Fruit fly (Drosophila melanogaster): ENCODE data around the gene CG11417.

Gene CG11417

dm6 chrX:1341944-1342392 lies 11.8 kb upstream of the CG11417 start, which contains the start of gene Naa30A (continued):
- TF ChIP-seq otp (GFP tag; IDR thresholded peaks at IDR 0.05) (no peak), CG17829 (tag; optimal IDR thresholded peaks at IDR 0.05) (peak; percentile 47), CG8359 (GFP tag; optimal IDR thresholded peaks at IDR 0.05; ENCODE audit: borderline replicate concordance) (no peak), Fer1 (GFP tag; optimal IDR thresholded peaks at IDR 0.05) (peak; percentile 26), nmo (GFP tag; optimal IDR thresholded peaks at IDR 0.05) (peak; percentile 43), twi (tag; optimal IDR thresholded peaks at IDR 0.05) (peak; percentile 38), CG4730 (GFP tag; IDR thresholded peaks at IDR 0.05) (no peak), CG9797 (GFP tag; optimal IDR thresholded peaks at IDR 0.05) (peak; percentile 8), zfh1 (GFP tag; IDR thresholded peaks at IDR 0.05) (no peak), disco-r (GFP tag; optimal IDR thresholded peaks at IDR 0.05) (no peak), Hr51 (GFP tag; optimal IDR thresholded peaks at IDR 0.05) (peak in 1 of 2 experiments; percentile 17), Ets97D (GFP tag; optimal IDR thresholded peaks at IDR 0.05) (peak; percentile 18), Scr (GFP tag; IDR thresholded peaks at IDR 0.05; ENCODE audit: partially characterized antibody) (peak; percentile 96), p53 (GFP tag; optimal IDR thresholded peaks at IDR 0.05) (no peak), yki (optimal IDR thresholded peaks at IDR 0.05) (no peak), CG6791 (GFP tag; IDR thresholded peaks at IDR 0.05; ENCODE audit: partially characterized antibody) (peak; percentile 97), sc (optimal IDR thresholded peaks at IDR 0.05) (no peak), sc (GFP tag; optimal IDR thresholded peaks at IDR 0.05) (no peak), CG13775 (GFP tag; optimal IDR thresholded peaks at IDR 0.05) (no peak), Max (GFP tag; optimal IDR thresholded peaks at IDR 0.05) (peak; percentile 36), Asciz (GFP tag; optimal IDR thresholded peaks at IDR 0.05) (no peak), CG7372 (GFP tag; IDR thresholded peaks at IDR 0.05) (no peak), CG8290 (GFP tag; optimal IDR thresholded peaks at IDR 0.05) (peak; percentile 1), CG8290 (tag; optimal IDR thresholded peaks at IDR 0.05) (peak in 1 of 2 experiments; percentile 36), Fer3 (tag; optimal IDR thresholded peaks at IDR 0.05) (no peak), CG7745 (tag; optimal IDR thresholded peaks at IDR 0.05) (no peak), CG18476 (GFP tag; optimal IDR thresholded peaks at IDR 0.05) (no peak), Pdp1 (GFP tag; optimal IDR thresholded peaks at IDR 0.05) (peak in 1 of 2 experiments; percentile 51), ash1 (GFP tag; optimal IDR thresholded peaks at IDR 0.05) (no peak), Sry-β (GFP tag; optimal IDR thresholded peaks at IDR 0.05) (no peak), Dfd (GFP tag; optimal IDR thresholded peaks at IDR 0.05) (no peak), dati (GFP tag; IDR thresholded peaks at IDR 0.05) (no peak), tna (GFP tag; IDR thresholded peaks at IDR 0.05; ENCODE audit: partially characterized antibody) (peak; percentile 94), CG3163 (GFP tag; optimal IDR thresholded peaks at IDR 0.05) (no peak), CG6689 (GFP tag; IDR thresholded peaks at IDR 0.05) (no peak), gt (GFP tag; IDR thresholded peaks at IDR 0.05) (no peak), CG12744 (GFP tag; optimal IDR thresholded peaks at IDR 0.05) (no peak), CG34224 (GFP tag; IDR thresholded peaks at IDR 0.05; ENCODE audit: partially characterized antibody) (peak; percentile 96), CG3726 (GFP tag; IDR thresholded peaks at IDR 0.05) (no peak), CG3281 (GFP tag; optimal IDR thresholded peaks at IDR 0.05) (peak; percentile 7), sens-2 (GFP tag; IDR thresholded peaks at IDR 0.05) (no peak), eyg (GFP tag; optimal IDR thresholded peaks at IDR 0.05) (no peak), CG31388 (GFP tag; optimal IDR thresholded peaks at IDR 0.05) (no peak), Poxn (GFP tag; IDR thresholded peaks at IDR 0.05) (no peak), mirr (GFP tag; optimal IDR thresholded peaks at IDR 0.05) (no peak), CG11456 (GFP tag; IDR thresholded peaks at IDR 0.05) (no peak), CG16815 (GFP tag; optimal IDR thresholded peaks at IDR 0.05) (no peak), wek (GFP tag; optimal IDR thresholded peaks at IDR 0.05) (no peak), BtbVII (GFP tag; optimal IDR thresholded peaks at IDR 0.05) (no peak), bsh (GFP tag; optimal IDR thresholded peaks at IDR 0.05) (no peak), ken (GFP tag; IDR thresholded peaks at IDR 0.05) (no peak), CG15479 (GFP tag; optimal IDR thresholded peaks at IDR 0.05) (no peak)
